Worm (Caenorhabditis elegans) whole organism, L4 larva: ENCODE data around the gene C10G8.8.

Source experiments
- D1046.2 ChIP-seq: fragments of 200-800 bp; sonication (Bioruptor generic); IDR thresholded peaks from 2 replicates; pipeline ENCODE4 v1.3.6; 2022; ENCODE audit warnings: missing genetic modification characterization, missing compliant biosample characterization
- F26F4.8 ChIP-seq: fragments of 200-800 bp; sonication (Bioruptor generic); conservative IDR thresholded peaks from 2 replicates; pipeline ENCODE4 v1.3.6; 2022; ENCODE audit warnings: missing genetic modification characterization, missing compliant biosample characterization
- Y48G9A.11 ChIP-seq: fragments of 200-800 bp; sonication (Bioruptor generic); IDR thresholded peaks from 2 replicates; pipeline ENCODE4 v1.3.6; 2022; ENCODE audit warnings: missing genetic modification reagents, missing genetic modification characterization, missing compliant biosample characterization
- aha-1 ChIP-seq: fragments of 150-350 bp; peaks from one replicate; lab custom pipeline; 2014; ENCODE audit warnings: missing biosample characterization, missing genetic modification characterization
- ama-1 ChIP-seq: fragments of 150-350 bp; optimal IDR thresholded peaks from 2 replicates; lab custom pipeline; 2014; ENCODE audit warnings: inconsistent platforms, mixed read lengths
- attf-4 ChIP-seq: sonication (generic microtip); optimal IDR thresholded peaks from 3 replicates; lab custom pipeline; 2017; ENCODE audit warnings: missing biosample characterization, missing genetic modification characterization
- daf-16 ChIP-seq, 3 experiments: sonication (generic microtip); optimal IDR thresholded peaks; 2 replicates each; lab custom pipeline; 2016 to 2017; ENCODE audit warnings: missing genetic modification characterization in 3 of 3, missing genetic modification reagents in 3 of 3, mild to moderate bottlenecking in 2 of 3, missing compliant biosample characterization in 2 of 3, missing biosample characterization in 1 of 3, moderate library complexity in 1 of 3
- daf-19 ChIP-seq: fragments of 200-800 bp; sonication (Bioruptor generic); conservative IDR thresholded peaks from 2 replicates; pipeline ENCODE4 v1.3.6; 2022; ENCODE audit warnings: missing genetic modification characterization, missing compliant biosample characterization
- dmd-6 ChIP-seq: fragments of 200-800 bp; sonication (Bioruptor generic); IDR thresholded peaks from 2 replicates; pipeline ENCODE4 v1.3.6; 2022; ENCODE audit warnings: missing genetic modification reagents, missing genetic modification characterization, missing compliant biosample characterization
- dpl-1 ChIP-seq: fragments of 150-350 bp; optimal IDR thresholded peaks from 2 replicates; lab custom pipeline; 2014; ENCODE audit warnings: missing biosample characterization, missing genetic modification reagents, missing genetic modification characterization
- fos-1 ChIP-seq: fragments of 150-350 bp; optimal IDR thresholded peaks from 2 replicates; lab custom pipeline; 2014; ENCODE audit warnings: missing biosample characterization, missing genetic modification characterization
- gei-8 ChIP-seq: fragments of 200-800 bp; sonication (Bioruptor generic); optimal IDR thresholded peaks from 2 replicates; lab custom pipeline; 2018; ENCODE audit warnings: mild to moderate bottlenecking, missing genetic modification characterization, missing compliant biosample characterization
- hlh-11 ChIP-seq: fragments of 200-800 bp; sonication (Bioruptor generic); optimal IDR thresholded peaks from 2 replicates; lab custom pipeline; 2018; ENCODE audit warnings: mild to moderate bottlenecking, missing genetic modification characterization, missing compliant biosample characterization
- lin-15B ChIP-seq: fragments of 150-350 bp; sonication (generic microtip); optimal IDR thresholded peaks from 3 replicates; lab custom pipeline; 2014; ENCODE audit warnings: missing biosample characterization, missing genetic modification characterization
- mdl-1 ChIP-seq, 2 experiments: fragments of 150-350 bp in 1 of 2; sonication (generic microtip) in 1 of 2; optimal IDR thresholded peaks; 2 replicates each; lab custom pipeline; 2014 to 2017; ENCODE audit warnings: missing biosample characterization in 2 of 2, missing genetic modification characterization in 2 of 2
- mep-1 ChIP-seq: fragments of 150-350 bp; sonication (generic microtip); optimal IDR thresholded peaks from 3 replicates; lab custom pipeline; 2014; ENCODE audit warnings: missing biosample characterization, missing genetic modification characterization
- mxl-3 ChIP-seq: fragments of 200-800 bp; sonication (Bioruptor generic); optimal IDR thresholded peaks from 2 replicates; lab custom pipeline; 2018; ENCODE audit warnings: mild to moderate bottlenecking, missing genetic modification characterization, missing compliant biosample characterization
- nhr-10 ChIP-seq: fragments of 150-350 bp; optimal IDR thresholded peaks from 2 replicates; lab custom pipeline; 2014; ENCODE audit warnings: missing biosample characterization, missing genetic modification characterization
- nhr-111 ChIP-seq: fragments of 200-800 bp; sonication (Bioruptor generic); optimal IDR thresholded peaks from 2 replicates; lab custom pipeline; 2018; ENCODE audit warnings: mild to moderate bottlenecking, missing genetic modification characterization, missing compliant biosample characterization
- nhr-25 ChIP-seq: sonication (generic microtip); optimal IDR thresholded peaks from 2 replicates; lab custom pipeline; 2017; ENCODE audit warnings: missing genetic modification characterization, mild to moderate bottlenecking, missing compliant biosample characterization, antibody characterized with exemption, moderate library complexity, borderline replicate concordance; ENCODE audit not compliant: insufficient read depth
- nhr-42 ChIP-seq: fragments of 200-800 bp; sonication (Bioruptor generic); IDR thresholded peaks from 2 replicates; pipeline ENCODE4 v1.3.6; 2022; ENCODE audit warnings: missing genetic modification characterization, missing compliant biosample characterization
- php-3 ChIP-seq: fragments of 200-800 bp; sonication (Bioruptor generic); IDR thresholded peaks from 2 replicates; pipeline ENCODE4 v1.3.6; 2022; ENCODE audit warnings: missing genetic modification reagents, missing genetic modification characterization, missing compliant biosample characterization
- pqm-1 ChIP-seq: sonication (generic microtip); optimal IDR thresholded peaks from 2 replicates; lab custom pipeline; 2017; ENCODE audit warnings: missing biosample characterization, missing genetic modification characterization
- rbr-2 ChIP-seq: sonication (generic microtip); optimal IDR thresholded peaks from 2 replicates; lab custom pipeline; 2016; ENCODE audit warnings: missing genotype, missing genetic modification characterization, missing compliant biosample characterization
- saeg-2 ChIP-seq: fragments of 200-800 bp; sonication (Bioruptor generic); IDR thresholded peaks from 2 replicates; pipeline ENCODE4 v1.3.6; 2022; ENCODE audit warnings: missing genetic modification reagents, missing genetic modification characterization, missing compliant biosample characterization
- sdz-12 ChIP-seq: fragments of 200-800 bp; sonication (Bioruptor generic); optimal IDR thresholded peaks from 2 replicates; lab custom pipeline; 2018; ENCODE audit warnings: mild to moderate bottlenecking, missing genetic modification characterization, missing compliant biosample characterization
- snpc-1.2 ChIP-seq: fragments of 200-800 bp; sonication (Bioruptor generic); IDR thresholded peaks from 2 replicates; pipeline ENCODE4 v1.3.6; 2022; ENCODE audit warnings: missing genetic modification reagents, missing genetic modification characterization, missing compliant biosample characterization
- spr-3 ChIP-seq: fragments of 200-800 bp; sonication (Bioruptor generic); optimal IDR thresholded peaks from 2 replicates; lab custom pipeline; 2018; ENCODE audit warnings: mild to moderate bottlenecking, missing genetic modification characterization, missing compliant biosample characterization
- unc-39 ChIP-seq: sonication (generic microtip); optimal IDR thresholded peaks from 2 replicates; lab custom pipeline; 2017; ENCODE audit warnings: missing biosample characterization, missing genetic modification characterization
- unc-62 ChIP-seq, 3 experiments: fragments of 150-350 bp in 1 of 3; sonication (generic microtip); optimal IDR thresholded peaks in 2 of 3; peaks in 1 of 3; 1 replicate in 1 of 3; 2 replicates in 2 of 3; lab custom pipeline; 2014 to 2017; ENCODE audit warnings: missing biosample characterization in 3 of 3, missing genetic modification characterization in 3 of 3, missing genetic modification reagents in 3 of 3, missing genotype in 1 of 3
- vab-7 ChIP-seq: fragments of 200-800 bp; sonication (Bioruptor generic); IDR thresholded peaks from 2 replicates; pipeline ENCODE4 v1.3.6; 2022; ENCODE audit warnings: missing genetic modification reagents, missing genetic modification characterization, missing compliant biosample characterization
- zip-2 ChIP-seq: fragments of 150-350 bp; optimal IDR thresholded peaks from 2 replicates; lab custom pipeline; 2014; ENCODE audit warnings: missing biosample characterization, missing genetic modification characterization

C10G8.8 gene

DNA sequence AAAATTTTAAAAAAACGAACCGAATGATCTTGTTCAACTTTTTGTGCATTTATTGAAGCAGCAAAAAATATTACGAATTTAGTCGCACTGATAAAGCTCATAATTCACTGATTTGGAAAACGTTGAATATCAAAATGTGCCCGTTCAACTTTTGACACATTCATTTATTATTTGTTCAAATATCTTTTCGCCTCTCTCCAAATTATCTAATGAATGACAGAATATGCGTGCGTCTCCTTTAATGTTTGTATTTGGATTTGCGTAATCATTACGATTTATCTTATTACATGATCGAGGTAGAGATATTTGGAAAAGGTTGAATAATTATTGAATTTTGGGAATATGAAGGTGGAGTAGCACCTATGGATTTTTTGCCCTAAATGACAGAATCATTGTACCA, 21.3 kb upstream of the C10G8.8 start, which contains the start of gene T09D3.3:
T09D3.3 (minus strand) TSS at position 101 of the 400 bp plus-strand sequence.
- TF ChIP-seq hlh-11 (tag; lab: Kevin White, UChicago) (no peak), php-3 (no peak), mxl-3 (no peak), Y48G9A.11 (GFP tag; lab: Robert Waterston, UW) (no peak), snpc-1.2 (GFP tag; lab: Robert Waterston, UW) (no peak), lin-15B (tag; lab: Kevin White, UChicago) (no peak)

DNA sequence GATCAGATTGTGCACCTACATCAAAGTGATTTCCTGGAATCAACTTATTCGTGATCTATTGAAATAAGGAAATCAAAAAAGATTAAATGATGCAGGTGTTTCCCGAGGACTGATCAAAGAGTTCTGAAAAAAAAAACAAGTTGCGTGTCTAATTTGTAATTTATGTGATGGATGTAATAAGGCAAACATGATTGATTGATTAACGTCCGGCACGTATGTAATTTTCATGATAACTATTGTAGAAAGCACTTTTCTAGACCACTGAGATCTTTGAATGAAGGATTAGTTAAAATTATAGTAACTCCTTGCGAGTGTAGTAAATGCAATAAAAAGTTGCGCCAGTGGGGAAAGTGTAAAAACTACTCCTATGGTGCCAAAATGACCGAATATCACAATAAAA, 17.2 kb upstream of the C10G8.8 start, which contains the start of gene srg-25:
srg-25 (minus strand) TSS at position 101 of the 400 bp plus-strand sequence.
- TF ChIP-seq gei-8 (no peak), php-3 (no peak), mxl-3 (no peak), dmd-6 (GFP tag; lab: Robert Waterston, UW) (no peak), daf-16 (GFP tag; optimal IDR thresholded peaks at IDR 0.05; lab: Kevin White, UChicago) (no peak), daf-16 (tag; optimal IDR thresholded peaks at IDR 0.05; lab: Kevin White, UChicago) (no peak), F26F4.8 (GFP tag; lab: Robert Waterston, UW) (no peak), zip-2 (tag; lab: Kevin White, UChicago) (no peak)

DNA sequence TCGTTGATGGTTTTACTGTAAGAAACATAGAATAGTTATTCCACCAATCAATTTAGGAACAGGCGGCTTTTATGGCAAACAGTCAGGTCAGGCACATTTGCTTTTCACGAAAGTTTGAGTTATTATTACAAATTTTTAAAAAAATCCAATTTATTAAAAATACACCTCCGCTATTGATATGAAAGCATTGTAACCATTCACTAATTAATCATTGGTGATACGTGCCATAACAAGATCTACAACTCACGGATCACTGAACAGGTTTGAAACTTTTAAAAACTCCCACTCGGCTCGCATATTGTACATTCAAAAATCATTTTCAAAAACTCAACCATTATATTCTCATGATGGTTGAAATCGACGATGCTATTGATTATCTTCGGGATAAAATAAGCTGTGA, 11.3 kb upstream of the C10G8.8 start, which contains the start of gene srg-27:
srg-27 (plus strand) TSS at position 301 of the 400 bp plus-strand sequence.
- TF ChIP-seq ama-1 (lab: Kevin White, UChicago) (no peak), nhr-25 (no peak), dpl-1 (GFP tag; lab: Kevin White, UChicago) (no peak), D1046.2 (GFP tag; lab: Robert Waterston, UW) (no peak), vab-7 (GFP tag; lab: Robert Waterston, UW) (no peak), spr-3 (GFP tag; lab: Kevin White, UChicago) (no peak), attf-4 (tag; lab: Kevin White, UChicago) (no peak), saeg-2 (GFP tag; lab: Robert Waterston, UW) (no peak), Y48G9A.11 (GFP tag; lab: Robert Waterston, UW) (no peak), nhr-42 (GFP tag; lab: Robert Waterston, UW) (no peak)

- TF ChIP-seq mxl-3 (no peak), aha-1 (tag; lab: Kevin White, UChicago) (peak; percentile 30), spr-3 (GFP tag; lab: Kevin White, UChicago) (no peak), saeg-2 (GFP tag; lab: Robert Waterston, UW) (no peak), mep-1 (tag; lab: Kevin White, UChicago) (no peak)
These were observed 8.7 kb upstream of the C10G8.8 start, which contains the start of gene srg-29 for ce11 chrV:5336884-5337283. TSS of gene srg-29 (plus strand) at chrV:5337184.

DNA sequence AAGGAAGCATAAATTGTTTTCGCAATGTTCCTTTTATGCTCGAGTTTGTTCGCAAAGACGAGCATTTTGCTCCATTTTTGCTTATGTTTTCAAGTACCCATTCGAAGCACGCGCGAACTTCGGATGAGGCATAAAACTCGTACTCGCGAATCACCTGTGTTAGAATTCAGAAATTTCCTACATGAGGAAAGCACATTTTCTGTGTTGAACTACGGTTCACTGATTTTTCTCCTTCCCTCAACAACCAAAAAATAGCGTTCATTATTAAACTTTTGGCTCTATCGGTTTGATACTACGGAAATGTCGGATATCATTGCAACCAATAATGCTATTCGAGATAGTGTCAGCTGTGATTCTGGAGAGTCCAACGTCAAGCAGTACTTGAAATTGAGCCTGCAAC, 6.4 kb upstream of the C10G8.8 start, which contains the start of gene srg-28:
srg-28 (plus strand) TSS at position 301 of the 400 bp plus-strand sequence.
- TF ChIP-seq sdz-12 (GFP tag; lab: Kevin White, UChicago) = no peak
- TF ChIP-seq F26F4.8 (GFP tag; lab: Robert Waterston, UW) = no peak
- TF ChIP-seq mdl-1 (tag; optimal IDR thresholded peaks at IDR 0.05; lab: Kevin White, UChicago) = no peak
- no peak for TF ChIP-seq pqm-1 (tag; lab: Kevin White, UChicago)
- TF ChIP-seq rbr-2 (tag; lab: Kevin White, UChicago) = no peak
- TF ChIP-seq nhr-10 = no peak
- no peak for TF ChIP-seq nhr-111 (GFP tag; lab: Kevin White, UChicago)
- no peak for TF ChIP-seq snpc-1.2 (GFP tag; lab: Robert Waterston, UW)
- no peak for TF ChIP-seq lin-15B (tag; lab: Kevin White, UChicago)
- TF ChIP-seq unc-39 (tag; lab: Kevin White, UChicago) = no peak
- TF ChIP-seq fos-1 (tag; lab: Kevin White, UChicago) = no peak
- no peak for TF ChIP-seq D1046.2 (GFP tag; lab: Robert Waterston, UW)
- TF ChIP-seq daf-19 (GFP tag; lab: Robert Waterston, UW) = no peak
- no peak for TF ChIP-seq unc-62 (GFP tag; optimal IDR thresholded peaks at IDR 0.05 in 1 of 2; lab: Kevin White, UChicago)
- TF ChIP-seq unc-62 (tag; optimal IDR thresholded peaks at IDR 0.05; lab: Kevin White, UChicago) = no peak
- TF ChIP-seq, all 104 proteins: peak for 0
